Fruit fly (Drosophila melanogaster): ENCODE results near the gene CG10337.

- TF ChIP-seq Ets98B (GFP tag; IDR thresholded peaks at IDR 0.05), result no peak
- no peak for TF ChIP-seq rn (GFP tag; IDR thresholded peaks at IDR 0.05)
- TF ChIP-seq CG13204 (GFP tag; optimal IDR thresholded peaks at IDR 0.05), result no peak
Observed at dm6 chr2L:19508361-19508918, 38.3 kb downstream of the CG10337 start, which contains the start of gene cyst.

All from whole organism, pupa.